3 worm cellular contexts compared by ENCODE assay signal in genomic region chrX:17633166-17633565, ce11.
TF ChIP-seq lines count a peak whose summit lies in the region.

No protein-coding gene starts in this region.

TF ChIP-seq in whole organism, L1 larva, 84 proteins besides CTCF, POLR2A, EP300 and RAD21 (continued from another document and continues in another):
- TF ChIP-seq lin-15B (tag; optimal IDR thresholded peaks at IDR 0.05; lab: Kevin White, UChicago) (no peak), alr-1 (tag; optimal IDR thresholded peaks at IDR 0.05; lab: Kevin White, UChicago; ENCODE audit: borderline replicate concordance) (no peak), nhr-71 (tag; optimal IDR thresholded peaks at IDR 0.05; lab: Kevin White, UChicago) (peak; percentile 82), nhr-11 (tag; optimal IDR thresholded peaks at IDR 0.05; lab: Kevin White, UChicago) (no peak), ceh-8 (GFP tag; optimal IDR thresholded peaks at IDR 0.05; lab: Kevin White, UChicago) (no peak), lin-39 (tag; optimal IDR thresholded peaks at IDR 0.05; lab: Kevin White, UChicago) (no peak), ceh-63 (GFP tag; optimal IDR thresholded peaks at IDR 0.05; lab: Kevin White, UChicago) (no peak), nhr-77 (tag; optimal IDR thresholded peaks at IDR 0.05; lab: Kevin White, UChicago) (no peak), nhr-19 (GFP tag; conservative IDR thresholded peaks at IDR 0.05; lab: Robert Waterston, UW) (peak; percentile 78), C16A3.4 (tag; optimal IDR thresholded peaks at IDR 0.05; lab: Kevin White, UChicago) (peak; percentile 9), nhr-20 (tag; optimal IDR thresholded peaks at IDR 0.05; lab: Kevin White, UChicago) (peak; percentile 85), mef-2 (tag; optimal IDR thresholded peaks at IDR 0.05; lab: Kevin White, UChicago) (no peak), fkh-10 (GFP tag; optimal IDR thresholded peaks at IDR 0.05; lab: Kevin White, UChicago) (no peak), unc-130 (tag; optimal IDR thresholded peaks at IDR 0.05; lab: Kevin White, UChicago) (peak; percentile 46), fos-1 (tag; optimal IDR thresholded peaks at IDR 0.05; lab: Kevin White, UChicago) (no peak), unc-62 (GFP tag; optimal IDR thresholded peaks at IDR 0.05; lab: Kevin White, UChicago) (no peak), blmp-1 (tag; optimal IDR thresholded peaks at IDR 0.05; lab: Kevin White, UChicago) (peak; percentile 32), nhr-12 (tag; optimal IDR thresholded peaks at IDR 0.05; lab: Kevin White, UChicago) (no peak), xbp-1 (tag; optimal IDR thresholded peaks at IDR 0.05; lab: Kevin White, UChicago) (no peak), C34B4.2 (tag; optimal IDR thresholded peaks at IDR 0.05; lab: Kevin White, UChicago) (no peak), egl-13 (tag; optimal IDR thresholded peaks at IDR 0.05; lab: Kevin White, UChicago) (no peak), unc-98 (GFP tag; IDR thresholded peaks at IDR 0.05; lab: Robert Waterston, UW) (no peak), rnt-1 (tag; optimal IDR thresholded peaks at IDR 0.05; lab: Kevin White, UChicago) (peak; percentile 55), lin-14 (GFP tag; optimal IDR thresholded peaks at IDR 0.05; lab: Kevin White, UChicago) (peak; percentile 93), egl-27 (tag; optimal IDR thresholded peaks at IDR 0.05; lab: Kevin White, UChicago) (peak in 1 of 2 experiments; percentile 24), fkh-8 (tag; optimal IDR thresholded peaks at IDR 0.05; lab: Kevin White, UChicago) (no peak), Y116A8C.19 (tag; optimal IDR thresholded peaks at IDR 0.05; lab: Kevin White, UChicago; ENCODE audit: borderline replicate concordance) (no peak), hpl-2 (GFP tag; optimal IDR thresholded peaks at IDR 0.05; lab: Kevin White, UChicago) (no peak), elt-3 (tag; optimal IDR thresholded peaks at IDR 0.05; lab: Kevin White, UChicago) (peak in 4 of 6 experiments; percentile 6 to 26 (median 19)), lin-13 (GFP tag; optimal IDR thresholded peaks at IDR 0.05; lab: Kevin White, UChicago) (no peak), tlp-1 (tag; optimal IDR thresholded peaks at IDR 0.05; lab: Kevin White, UChicago) (no peak), F16B12.6 (tag; optimal IDR thresholded peaks at IDR 0.05; lab: Kevin White, UChicago) (no peak), unc-86 (tag; optimal IDR thresholded peaks at IDR 0.05; lab: Kevin White, UChicago) (no peak), zip-4 (GFP tag; optimal IDR thresholded peaks at IDR 0.05; lab: Kevin White, UChicago) (no peak), ets-5 (GFP tag; IDR thresholded peaks at IDR 0.05; lab: Robert Waterston, UW) (no peak), nhr-85 (tag; lab: Kevin White, UChicago) (peak; percentile 86), irx-1 (tag; optimal IDR thresholded peaks at IDR 0.05; lab: Kevin White, UChicago) (no peak), unc-30 (tag; optimal IDR thresholded peaks at IDR 0.05; lab: Kevin White, UChicago) (no peak), mab-9 (GFP tag; IDR thresholded peaks at IDR 0.05; lab: Robert Waterston, UW) (no peak), aly-2 (tag; optimal IDR thresholded peaks at IDR 0.05; lab: Kevin White, UChicago) (no peak), vab-15 (tag; optimal IDR thresholded peaks at IDR 0.05; lab: Kevin White, UChicago) (no peak), lir-3 (tag; optimal IDR thresholded peaks at IDR 0.05; lab: Kevin White, UChicago; ENCODE audit: poor library complexity) (no peak), lsy-2 (tag; optimal IDR thresholded peaks at IDR 0.05; lab: Kevin White, UChicago) (peak in 1 of 2 experiments; percentile 21), sup-37 (GFP tag; optimal IDR thresholded peaks at IDR 0.05; lab: Kevin White, UChicago) (no peak), snu-23 (GFP tag; optimal IDR thresholded peaks at IDR 0.05; lab: Kevin White, UChicago) (peak; percentile 72), dpl-1 (GFP tag; optimal IDR thresholded peaks at IDR 0.05; lab: Kevin White, UChicago) (no peak)

TF ChIP-seq in whole organism, L3 larva, 47 proteins besides CTCF, POLR2A, EP300 and RAD21 (continued from another document):
- TF ChIP-seq ceh-9 (tag; optimal IDR thresholded peaks at IDR 0.05; lab: Kevin White, UChicago) = no peak
- no peak for TF ChIP-seq ztf-11 (tag; optimal IDR thresholded peaks at IDR 0.05; lab: Kevin White, UChicago)
- peak; percentile 70 for TF ChIP-seq ztf-4 (tag; optimal IDR thresholded peaks at IDR 0.05; lab: Kevin White, UChicago)
- TF ChIP-seq elt-3 (tag; optimal IDR thresholded peaks at IDR 0.05; lab: Kevin White, UChicago) = peak in 2 of 3 experiments; percentile 38 to 79
- TF ChIP-seq lin-39 (tag; optimal IDR thresholded peaks at IDR 0.05; lab: Kevin White, UChicago) = peak; percentile 34
TF ChIP-seq in whole organism, L3 larva: peak in this region for 14.

TF ChIP-seq in whole organism, young adult, 124 proteins besides CTCF, POLR2A, EP300 and RAD21 (continued from another document):
- TF ChIP-seq ztf-26 (tag; optimal IDR thresholded peaks at IDR 0.05; lab: Kevin White, UChicago) = peak; percentile 86
- no peak for TF ChIP-seq ceh-40 (GFP tag; IDR thresholded peaks at IDR 0.05; lab: Robert Waterston, UW)
- no peak for TF ChIP-seq hlh-12 (tag; optimal IDR thresholded peaks at IDR 0.05; lab: Kevin White, UChicago)
- no peak for TF ChIP-seq bed-2 (GFP tag; IDR thresholded peaks at IDR 0.05; lab: Robert Waterston, UW)
- no peak for TF ChIP-seq nfya-1 (tag; optimal IDR thresholded peaks at IDR 0.05; lab: Kevin White, UChicago; ENCODE audit: borderline replicate concordance, insufficient read depth)
- peak; percentile 25 for TF ChIP-seq die-1 (tag; optimal IDR thresholded peaks at IDR 0.05; lab: Kevin White, UChicago)
- TF ChIP-seq pha-4 (tag; optimal IDR thresholded peaks at IDR 0.05; lab: Kevin White, UChicago) = no peak
- no peak for TF ChIP-seq ztf-28 (GFP tag; IDR thresholded peaks at IDR 0.05; lab: Robert Waterston, UW)
